Fruit fly (Drosophila melanogaster) whole organism, prepupa: ENCODE measurements around the gene CG33644.

Experiments used
- CG11902 ChIP-seq: fragments of 200-800 bp; sonication (Bioruptor generic); optimal IDR thresholded peaks from 3 replicates; lab custom pipeline; 2016; ENCODE audit warnings: missing biosample characterization, missing genetic modification characterization
- CG6163 ChIP-seq: fragments of 200-800 bp; sonication (Bioruptor generic); IDR thresholded peaks from 3 replicates; pipeline ENCODE4 v1.3.6; 2022; ENCODE audit warnings: missing biosample characterization, missing genetic modification characterization
- CG6276 ChIP-seq: fragments of 200-800 bp; sonication (Bioruptor generic); optimal IDR thresholded peaks from 2 replicates; lab custom pipeline; 2017; ENCODE audit warnings: missing biosample characterization, mild to moderate bottlenecking, missing genetic modification characterization
- Eip93F ChIP-seq: fragments of 200-800 bp; sonication (Bioruptor generic); optimal IDR thresholded peaks from 2 replicates; lab custom pipeline; 2016; ENCODE audit warnings: missing biosample characterization, mild to moderate bottlenecking, missing genetic modification characterization
- Hr39 ChIP-seq: fragments of 200-800 bp; sonication (Bioruptor generic); optimal IDR thresholded peaks from 2 replicates; lab custom pipeline; 2016; ENCODE audit warnings: missing biosample characterization, missing genetic modification characterization
- cyc ChIP-seq: fragments of 200-800 bp; sonication (Bioruptor generic); optimal IDR thresholded peaks from 3 replicates; lab custom pipeline; 2016; ENCODE audit warnings: missing biosample characterization, missing genetic modification characterization
- dac ChIP-seq: fragments of 200-800 bp; sonication (Bioruptor generic); optimal IDR thresholded peaks from 2 replicates; lab custom pipeline; 2017; ENCODE audit warnings: missing biosample characterization, mild to moderate bottlenecking, missing genetic modification characterization
- svp ChIP-seq: fragments of 200-800 bp; sonication (Bioruptor generic); peaks from one replicate; lab custom pipeline; 2016; ENCODE audit warnings: missing biosample characterization, missing genetic modification characterization
- vri ChIP-seq: fragments of 200-800 bp; sonication (Bioruptor generic); optimal IDR thresholded peaks from 3 replicates; lab custom pipeline; 2016; ENCODE audit warnings: missing biosample characterization, mild to moderate bottlenecking, missing genetic modification characterization

- no peak for TF ChIP-seq Eip93F
- TF ChIP-seq CG6163 (GFP tag; lab: Robert Waterston, UW), result no peak
- TF ChIP-seq cyc (GFP tag; lab: Kevin White, UChicago), result no peak
- TF ChIP-seq svp, result no peak
- TF ChIP-seq CG6276 (GFP tag; lab: Kevin White, UChicago), result no peak
- TF ChIP-seq CG11902 (GFP tag; lab: Kevin White, UChicago), result no peak
- no peak for TF ChIP-seq dac (GFP tag; lab: Kevin White, UChicago)
- no peak for TF ChIP-seq vri
- no peak for TF ChIP-seq Hr39 (GFP tag; lab: Kevin White, UChicago)
Observed at dm6 chr2L:13535678-13536077, 3.8 kb downstream of the CG33644 start, which contains the start of gene CG15638.
